Worm (Caenorhabditis elegans) whole organism, L1 larva: Measurements from ENCODE around the gene grk-1.

ENCODE experiments used
- unc-130 ChIP-seq: fragments of 150-350 bp; optimal IDR thresholded peaks from 2 replicates; lab custom pipeline; 2017; ENCODE audit warnings: missing biosample characterization, missing genetic modification characterization, inconsistent platforms
- unc-86 ChIP-seq: sonication (generic microtip); optimal IDR thresholded peaks from 2 replicates; lab custom pipeline; 2016; ENCODE audit warnings: missing genetic modification characterization, missing compliant biosample characterization

- TF ChIP-seq unc-130 (tag; lab: Kevin White, UChicago) (no peak), unc-86 (tag; lab: Kevin White, UChicago) (no peak)
Measured at ce11 chrX:9957449-9957848, 41.6 kb downstream of the grk-1 start.
